Fruit fly (Drosophila melanogaster) whole organism, embryonic: ENCODE measurements around the gene spz5.

Experiments used
- B-H2 ChIP-seq: fragments of 200-800 bp; sonication (Bioruptor generic); optimal IDR thresholded peaks from 2 replicates; lab custom pipeline; 2018; ENCODE audit warnings: missing biosample characterization, mild to moderate bottlenecking, missing genetic modification characterization
- C15 ChIP-seq: fragments of 200-800 bp; sonication (Bioruptor generic); IDR thresholded peaks from 3 replicates; pipeline ENCODE4 v1.3.6; 2022; ENCODE audit warnings: missing biosample characterization, missing genetic modification characterization
- CG10321 ChIP-seq: fragments of 200-800 bp; sonication (Bioruptor generic); IDR thresholded peaks from 2 replicates; pipeline ENCODE4 v1.3.6; 2022; ENCODE audit warnings: missing biosample characterization, missing genetic modification characterization
- CG10366 ChIP-seq: fragments of 200-800 bp; sonication (Bioruptor generic); IDR thresholded peaks from 2 replicates; pipeline ENCODE4 v1.3.6; 2022; ENCODE audit warnings: missing biosample characterization, missing genetic modification characterization
- CG10654 ChIP-seq: fragments of 200-800 bp; sonication (Bioruptor generic); optimal IDR thresholded peaks from 2 replicates; lab custom pipeline; 2016; ENCODE audit warnings: missing biosample characterization, missing genetic modification characterization
- CG11247 ChIP-seq: fragments of 200-800 bp; sonication (Bioruptor generic); IDR thresholded peaks from 2 replicates; pipeline ENCODE4 v1.3.6; 2022; ENCODE audit warnings: missing biosample characterization, missing genetic modification characterization
- CG12391 ChIP-seq: fragments of 200-800 bp; sonication (Bioruptor generic); optimal IDR thresholded peaks from 3 replicates; lab custom pipeline; 2018; ENCODE audit warnings: missing biosample characterization, mild to moderate bottlenecking, missing genetic modification characterization, moderate library complexity
- CG12942 ChIP-seq: fragments of 200-800 bp; sonication (Bioruptor generic); optimal IDR thresholded peaks from 3 replicates; lab custom pipeline; 2016; ENCODE audit warnings: missing biosample characterization, missing genetic modification characterization
- CG1529 ChIP-seq: fragments of 200-800 bp; sonication (Bioruptor generic); optimal IDR thresholded peaks from 3 replicates; lab custom pipeline; 2018; ENCODE audit warnings: missing biosample characterization, missing genetic modification characterization
- CG15479 ChIP-seq: fragments of 200-800 bp; sonication (Bioruptor generic); optimal IDR thresholded peaks from 3 replicates; lab custom pipeline; 2019; ENCODE audit warnings: missing biosample characterization, mild to moderate bottlenecking, missing genetic modification characterization, moderate library complexity
- CG15601 ChIP-seq: fragments of 200-800 bp; sonication (Bioruptor generic); optimal IDR thresholded peaks from 3 replicates; lab custom pipeline; 2019; ENCODE audit warnings: missing biosample characterization, mild to moderate bottlenecking, missing genetic modification characterization, moderate library complexity
- CG1602 ChIP-seq: fragments of 200-800 bp; sonication (Bioruptor generic); optimal IDR thresholded peaks from 3 replicates; lab custom pipeline; 2016; ENCODE audit warnings: missing biosample characterization, missing genetic modification characterization
- CG16779 ChIP-seq: fragments of 200-800 bp; sonication (Bioruptor generic); IDR thresholded peaks from 2 replicates; pipeline ENCODE4 v1.3.6; 2022; ENCODE audit warnings: missing biosample characterization, missing genetic modification characterization
- CG16815 ChIP-seq: fragments of 200-800 bp; sonication (Bioruptor generic); optimal IDR thresholded peaks from 3 replicates; lab custom pipeline; 2017; ENCODE audit warnings: missing biosample characterization, mild to moderate bottlenecking, missing genetic modification characterization
- CG16863 ChIP-seq: fragments of 200-800 bp; sonication (Bioruptor generic); optimal IDR thresholded peaks from 3 replicates; lab custom pipeline; 2016; ENCODE audit warnings: missing biosample characterization, missing genetic modification characterization
- CG17186 ChIP-seq: fragments of 200-800 bp; sonication (Bioruptor generic); optimal IDR thresholded peaks from 3 replicates; lab custom pipeline; 2017; ENCODE audit warnings: missing biosample characterization, missing genetic modification reagents, missing genetic modification characterization
- CG1792 ChIP-seq: fragments of 200-800 bp; sonication (Bioruptor generic); optimal IDR thresholded peaks from 2 replicates; lab custom pipeline; 2016; ENCODE audit warnings: missing biosample characterization, missing genetic modification characterization
- CG3281 ChIP-seq: fragments of 200-800 bp; sonication (Bioruptor generic); optimal IDR thresholded peaks from 3 replicates; lab custom pipeline; 2017; ENCODE audit warnings: missing biosample characterization, mild to moderate bottlenecking, missing genetic modification characterization
- CG33213 ChIP-seq: fragments of 200-800 bp; sonication (Bioruptor generic); optimal IDR thresholded peaks from 3 replicates; lab custom pipeline; 2016; ENCODE audit warnings: missing biosample characterization, missing genetic modification characterization
- CG34224 ChIP-seq: fragments of 200-800 bp; sonication (Bioruptor generic); IDR thresholded peaks from 3 replicates; pipeline ENCODE4 v1.3.6; 2022; ENCODE audit warnings: missing biosample characterization, missing genetic modification characterization; ENCODE audit not compliant: partially characterized antibody
- CG42726 ChIP-seq: fragments of 200-800 bp; sonication (Bioruptor generic); IDR thresholded peaks from 2 replicates; pipeline ENCODE4 v1.3.6; 2022; ENCODE audit warnings: missing biosample characterization, missing genetic modification characterization; ENCODE audit not compliant: partially characterized antibody
- CG6175 ChIP-seq: fragments of 200-800 bp; sonication (Bioruptor generic); IDR thresholded peaks from 3 replicates; pipeline ENCODE4 v1.3.6; 2022; ENCODE audit warnings: missing biosample characterization, missing genetic modification characterization
- CG6765 ChIP-seq: fragments of 200-800 bp; sonication (Bioruptor generic); optimal IDR thresholded peaks from 3 replicates; lab custom pipeline; 2017; ENCODE audit warnings: missing biosample characterization, mild to moderate bottlenecking, missing genetic modification characterization
- CG7372 ChIP-seq: fragments of 200-800 bp; sonication (Bioruptor generic); IDR thresholded peaks from 2 replicates; pipeline ENCODE4 v1.3.6; 2022; ENCODE audit warnings: missing biosample characterization, missing genetic modification characterization
- CG7556 ChIP-seq: fragments of 200-800 bp; sonication (Bioruptor generic); optimal IDR thresholded peaks from 2 replicates; lab custom pipeline; 2017; ENCODE audit warnings: missing biosample characterization, mild to moderate bottlenecking, missing genetic modification characterization
- CG9437 ChIP-seq: fragments of 200-800 bp; sonication (Bioruptor generic); optimal IDR thresholded peaks from 2 replicates; lab custom pipeline; 2018; ENCODE audit warnings: missing biosample characterization, mild to moderate bottlenecking, missing genetic modification characterization
- CG9817 ChIP-seq: fragments of 200-800 bp; sonication (Bioruptor generic); optimal IDR thresholded peaks from 2 replicates; lab custom pipeline; 2018; ENCODE audit warnings: missing biosample characterization, mild to moderate bottlenecking, missing genetic modification characterization, moderate library complexity
- D19A ChIP-seq: fragments of 200-800 bp; optimal IDR thresholded peaks from 3 replicates; lab custom pipeline; 2019; ENCODE audit warnings: missing biosample characterization, mild to moderate bottlenecking, missing genetic modification characterization, moderate library complexity
- D19B ChIP-seq: fragments of 200-800 bp; sonication (Bioruptor generic); optimal IDR thresholded peaks from 2 replicates; lab custom pipeline; 2017; ENCODE audit warnings: missing biosample characterization, mild to moderate bottlenecking, missing genetic modification characterization
- Hey ChIP-seq: fragments of 200-800 bp; sonication (Bioruptor generic); optimal IDR thresholded peaks from 3 replicates; lab custom pipeline; 2018; ENCODE audit warnings: missing biosample characterization, mild to moderate bottlenecking, missing genetic modification characterization
- Meics ChIP-seq: fragments of 200-800 bp; sonication (Bioruptor generic); optimal IDR thresholded peaks from 2 replicates; lab custom pipeline; 2017; ENCODE audit warnings: missing biosample characterization, mild to moderate bottlenecking, missing genetic modification characterization
- Mes4 ChIP-seq: fragments of 200-800 bp; sonication (Bioruptor generic); optimal IDR thresholded peaks from 2 replicates; lab custom pipeline; 2016; ENCODE audit warnings: missing biosample characterization, missing genetic modification characterization
- ase ChIP-seq: fragments of 200-800 bp; sonication (Bioruptor generic); IDR thresholded peaks from 3 replicates; pipeline ENCODE4 v1.3.6; 2022; ENCODE audit warnings: missing biosample characterization, missing genetic modification characterization
- bowl ChIP-seq: fragments of 200-800 bp; sonication (Bioruptor generic); IDR thresholded peaks from 2 replicates; pipeline ENCODE4 v1.3.6; 2022; ENCODE audit warnings: missing biosample characterization, missing genetic modification characterization
- esg ChIP-seq: fragments of 200-800 bp; sonication (Bioruptor generic); conservative IDR thresholded peaks from 2 replicates; pipeline ENCODE4 v1.3.6; 2022; ENCODE audit warnings: missing biosample characterization, missing genetic modification characterization
- fd102C ChIP-seq: fragments of 200-800 bp; sonication (Bioruptor generic); optimal IDR thresholded peaks from 2 replicates; lab custom pipeline; 2018; ENCODE audit warnings: missing biosample characterization, mild to moderate bottlenecking, missing genetic modification characterization, moderate library complexity
- gro ChIP-seq: fragments of 200-800 bp; sonication (Bioruptor generic); optimal IDR thresholded peaks from 2 replicates; lab custom pipeline; 2016; ENCODE audit warnings: missing biosample characterization, missing genetic modification characterization
- hth ChIP-seq: fragments of >200 bp; optimal IDR thresholded peaks from 2 replicates; lab custom pipeline; 2017; ENCODE audit warnings: inconsistent platforms
- nerfin-1 ChIP-seq: fragments of 200-800 bp; sonication (Bioruptor generic); optimal IDR thresholded peaks from 3 replicates; lab custom pipeline; 2019; ENCODE audit warnings: missing biosample characterization, mild to moderate bottlenecking, missing genetic modification characterization, moderate library complexity
- onecut ChIP-seq: fragments of 200-800 bp; sonication (Bioruptor generic); IDR thresholded peaks from 2 replicates; pipeline ENCODE4 v1.3.6; 2022; ENCODE audit warnings: missing biosample characterization, missing genetic modification characterization
- org-1 ChIP-seq: fragments of 200-800 bp; sonication (Bioruptor generic); optimal IDR thresholded peaks from 2 replicates; lab custom pipeline; 2017; ENCODE audit warnings: missing biosample characterization, missing genetic modification characterization
- peb ChIP-seq: fragments of 200-800 bp; sonication (Bioruptor generic); IDR thresholded peaks from 2 replicates; pipeline ENCODE4 v1.3.6; 2022; ENCODE audit warnings: missing biosample characterization, missing genetic modification characterization
- pnt ChIP-seq: fragments of 200-800 bp; sonication (Bioruptor generic); optimal IDR thresholded peaks from 3 replicates; lab custom pipeline; 2016; ENCODE audit warnings: missing biosample characterization, missing genetic modification characterization
- row ChIP-seq: fragments of 200-800 bp; sonication (Bioruptor generic); IDR thresholded peaks from 3 replicates; pipeline ENCODE4 v1.3.6; 2022; ENCODE audit warnings: missing biosample characterization, missing genetic modification characterization
- sens-2 ChIP-seq: fragments of 200-800 bp; sonication (Bioruptor generic); IDR thresholded peaks from 2 replicates; pipeline ENCODE4 v1.3.6; 2022; ENCODE audit warnings: missing biosample characterization, missing genetic modification characterization
- shn ChIP-seq: fragments of 200-800 bp; sonication (Bioruptor generic); optimal IDR thresholded peaks from 3 replicates; lab custom pipeline; 2016; ENCODE audit warnings: missing biosample characterization, missing genetic modification characterization
- sisA ChIP-seq: fragments of 200-800 bp; sonication (Bioruptor generic); IDR thresholded peaks from 2 replicates; pipeline ENCODE4 v1.3.6; 2022; ENCODE audit warnings: missing biosample characterization, missing genetic modification characterization
- sug ChIP-seq: fragments of 200-800 bp; optimal IDR thresholded peaks from 2 replicates; lab custom pipeline; 2019; ENCODE audit warnings: missing biosample characterization, mild to moderate bottlenecking, missing genetic modification characterization, moderate library complexity
- trem ChIP-seq: fragments of 200-800 bp; optimal IDR thresholded peaks from 3 replicates; lab custom pipeline; 2019; ENCODE audit warnings: missing biosample characterization, mild to moderate bottlenecking, missing genetic modification characterization, moderate library complexity
- tx ChIP-seq: fragments of 200-800 bp; sonication (Bioruptor generic); optimal IDR thresholded peaks from 2 replicates; lab custom pipeline; 2016; ENCODE audit warnings: missing biosample characterization, missing genetic modification characterization
- z ChIP-seq: fragments of 200-800 bp; sonication (Bioruptor generic); IDR thresholded peaks from 3 replicates; pipeline ENCODE4 v1.3.6; 2022; ENCODE audit warnings: missing biosample characterization, missing genetic modification characterization
- zf30C ChIP-seq: fragments of 200-800 bp; sonication (Bioruptor generic); optimal IDR thresholded peaks from 3 replicates; lab custom pipeline; 2018; ENCODE audit warnings: missing biosample characterization, mild to moderate bottlenecking, missing genetic modification characterization

The spz5 gene

dm6 chr3L:2851771-2852170 is 40.2 kb downstream of the spz5 start (continued):
- peak; percentile 51 for TF ChIP-seq CG10654 (GFP tag; lab: Kevin White, UChicago)
- no peak for TF ChIP-seq CG17186 (GFP tag; lab: Kevin White, UChicago)
- TF ChIP-seq CG11247 (GFP tag; lab: Robert Waterston, UW), result peak; percentile 85
- peak; percentile 40 for TF ChIP-seq fd102C
- TF ChIP-seq CG15601 (tag; lab: Kevin White, UChicago), result peak; percentile 54
- peak; percentile 47 for TF ChIP-seq CG16815
- TF ChIP-seq CG1792 (GFP tag; lab: Kevin White, UChicago), result peak; percentile 41
- TF ChIP-seq sens-2 (GFP tag; lab: Robert Waterston, UW), result no peak
- no peak for TF ChIP-seq Hey
- TF ChIP-seq B-H2, result peak; percentile 60
- no peak for TF ChIP-seq CG7372 (GFP tag; lab: Robert Waterston, UW)
- no peak for TF ChIP-seq CG9437 (GFP tag; lab: Kevin White, UChicago)
- TF ChIP-seq Mes4 (GFP tag; lab: Kevin White, UChicago), result peak; percentile 36
- TF ChIP-seq CG1529 (GFP tag; lab: Kevin White, UChicago), result no peak
- peak; percentile 53 for TF ChIP-seq gro (GFP tag; lab: Kevin White, UChicago)
- no peak for TF ChIP-seq CG10321 (GFP tag; lab: Robert Waterston, UW)
- TF ChIP-seq CG16779 (GFP tag; lab: Robert Waterston, UW), result peak; percentile 63; the same call in 1 of the 2 replicates
- TF ChIP-seq CG1602 (GFP tag; lab: Kevin White, UChicago), result peak; percentile 75
- TF ChIP-seq nerfin-1 (tag; lab: Kevin White, UChicago), result no peak
- TF ChIP-seq shn, result peak; percentile 61
- TF ChIP-seq CG9817, result peak; percentile 76
- peak; percentile 53 for TF ChIP-seq CG10366 (GFP tag; lab: Robert Waterston, UW)
- peak; percentile 44; the same call in 1 of the 3 replicates for TF ChIP-seq CG6175 (GFP tag; lab: Robert Waterston, UW)
- TF ChIP-seq sug (tag; lab: Kevin White, UChicago), result peak; percentile 58
- TF ChIP-seq bowl, result no peak
- TF ChIP-seq peb, result 0 out of 2 replicates have a peak, but pooled peaks have one; percentile 36
- TF ChIP-seq C15, result no peak
- no peak for TF ChIP-seq CG6765
- TF ChIP-seq org-1 (GFP tag; lab: Kevin White, UChicago), result no peak
- peak; percentile 29 for TF ChIP-seq trem (tag; lab: Kevin White, UChicago)
- peak; percentile 78 for TF ChIP-seq CG33213
- TF ChIP-seq row (GFP tag; lab: Robert Waterston, UW), result 0 out of 3 replicates have a peak, but pooled peaks have one; percentile 34
- peak; percentile 50 for TF ChIP-seq tx (GFP tag; lab: Kevin White, UChicago)
- no peak for TF ChIP-seq CG7556 (GFP tag; lab: Kevin White, UChicago)
- TF ChIP-seq pnt (GFP tag; lab: Kevin White, UChicago), result peak; percentile 72
- TF ChIP-seq CG12942 (GFP tag; lab: Kevin White, UChicago), result peak; percentile 55
- TF ChIP-seq CG3281 (GFP tag; lab: Kevin White, UChicago), result no peak
- no peak for TF ChIP-seq D19B (GFP tag; lab: Kevin White, UChicago)
- TF ChIP-seq CG15479, result no peak
- no peak for TF ChIP-seq CG34224
- TF ChIP-seq zf30C (GFP tag; lab: Kevin White, UChicago), result no peak
- TF ChIP-seq onecut (GFP tag; lab: Robert Waterston, UW), result peak; percentile 61
- TF ChIP-seq CG16863, result peak; percentile 39
- TF ChIP-seq ase (GFP tag; lab: Robert Waterston, UW), result 0 out of 3 replicates have a peak, but pooled peaks have one; percentile 21
- TF ChIP-seq z (GFP tag; lab: Robert Waterston, UW), result no peak
- TF ChIP-seq sisA, result peak; percentile 66
- no peak for TF ChIP-seq Meics (GFP tag; lab: Kevin White, UChicago)
- TF ChIP-seq D19A (tag; lab: Kevin White, UChicago), result peak; percentile 23
- 0 out of 2 replicates have a peak, but pooled peaks have one; percentile 9 for TF ChIP-seq esg (GFP tag; lab: Robert Waterston, UW)
- peak; percentile 52 for TF ChIP-seq CG12391
- TF ChIP-seq hth, result no peak
- TF ChIP-seq CG42726 (GFP tag; lab: Robert Waterston, UW), result peak; percentile 93
